Worm (Caenorhabditis elegans) whole organism, early embryonic: Measurements from ENCODE around the gene Y39A1A.31.

Source experiments
- B0310.2 ChIP-seq: sonication (generic microtip); optimal IDR thresholded peaks from 2 replicates; lab custom pipeline; 2016; ENCODE audit warnings: mild to moderate bottlenecking, missing genetic modification characterization, missing compliant biosample characterization
- F13C5.2 ChIP-seq: sonication (generic microtip); optimal IDR thresholded peaks from 2 replicates; lab custom pipeline; 2017; ENCODE audit warnings: mild to moderate bottlenecking, missing genetic modification characterization, inconsistent platforms, missing compliant biosample characterization
- aly-1 ChIP-seq: sonication (generic microtip); optimal IDR thresholded peaks from 2 replicates; lab custom pipeline; 2016; ENCODE audit warnings: missing genetic modification characterization, missing compliant biosample characterization
- ama-1 ChIP-seq: fragments of 150-350 bp; optimal IDR thresholded peaks from 2 replicates; lab custom pipeline; 2014
- ceh-13 ChIP-seq: fragments of 200-800 bp; sonication (Bioruptor generic); optimal IDR thresholded peaks from 2 replicates; lab custom pipeline; 2018; ENCODE audit warnings: mild to moderate bottlenecking, missing genetic modification characterization, missing compliant biosample characterization
- ceh-36 ChIP-seq: sonication (generic microtip); optimal IDR thresholded peaks from 2 replicates; lab custom pipeline; 2016; ENCODE audit warnings: missing genetic modification characterization, inconsistent platforms, missing compliant biosample characterization
- ets-7 ChIP-seq: sonication (generic microtip); optimal IDR thresholded peaks from 2 replicates; lab custom pipeline; 2016; ENCODE audit warnings: missing genotype, missing genetic modification characterization, missing compliant biosample characterization
- flt-1 ChIP-seq: fragments of 200-800 bp; sonication (Bioruptor generic); IDR thresholded peaks from 2 replicates; pipeline ENCODE4 v1.3.6; 2022; ENCODE audit warnings: missing genetic modification characterization, missing compliant biosample characterization
- hmbx-1 ChIP-seq: sonication (generic microtip); optimal IDR thresholded peaks from 2 replicates; lab custom pipeline; 2016; ENCODE audit warnings: mild to moderate bottlenecking, missing genetic modification characterization, missing compliant biosample characterization
- hmg-4 ChIP-seq: fragments of 200-800 bp; sonication (Bioruptor generic); optimal IDR thresholded peaks from 2 replicates; lab custom pipeline; 2018; ENCODE audit warnings: mild to moderate bottlenecking, missing genetic modification characterization, missing compliant biosample characterization
- hnd-1 ChIP-seq: sonication (generic microtip); optimal IDR thresholded peaks from 2 replicates; lab custom pipeline; 2016; ENCODE audit warnings: missing genetic modification characterization, missing compliant biosample characterization
- pes-1 ChIP-seq: fragments of 200-800 bp; sonication (Bioruptor generic); IDR thresholded peaks from 2 replicates; pipeline ENCODE4 v1.3.6; 2022; ENCODE audit warnings: missing genetic modification reagents, missing genetic modification characterization, missing compliant biosample characterization
- scrt-1 ChIP-seq: fragments of 200-800 bp; sonication (Bioruptor generic); IDR thresholded peaks from 2 replicates; pipeline ENCODE4 v1.3.6; 2022; ENCODE audit warnings: missing genetic modification characterization, missing compliant biosample characterization
- sea-1 ChIP-seq: fragments of 200-800 bp; sonication (Bioruptor generic); conservative IDR thresholded peaks from 2 replicates; pipeline ENCODE4 v1.3.6; 2022; ENCODE audit warnings: missing genetic modification characterization, missing compliant biosample characterization
- tbx-11 ChIP-seq: fragments of 200-800 bp; sonication (Bioruptor generic); IDR thresholded peaks from 2 replicates; pipeline ENCODE4 v1.3.6; 2022; ENCODE audit warnings: missing genetic modification characterization, missing compliant biosample characterization
- tbx-37 ChIP-seq: fragments of 200-800 bp; sonication (Bioruptor generic); conservative IDR thresholded peaks from 2 replicates; pipeline ENCODE4 v1.3.6; 2022; ENCODE audit warnings: missing genetic modification reagents, missing genetic modification characterization, missing compliant biosample characterization
- tra-4 ChIP-seq: sonication (generic microtip); optimal IDR thresholded peaks from 2 replicates; lab custom pipeline; 2017; ENCODE audit warnings: missing genetic modification characterization, missing compliant biosample characterization

Gene Y39A1A.31

DNA sequence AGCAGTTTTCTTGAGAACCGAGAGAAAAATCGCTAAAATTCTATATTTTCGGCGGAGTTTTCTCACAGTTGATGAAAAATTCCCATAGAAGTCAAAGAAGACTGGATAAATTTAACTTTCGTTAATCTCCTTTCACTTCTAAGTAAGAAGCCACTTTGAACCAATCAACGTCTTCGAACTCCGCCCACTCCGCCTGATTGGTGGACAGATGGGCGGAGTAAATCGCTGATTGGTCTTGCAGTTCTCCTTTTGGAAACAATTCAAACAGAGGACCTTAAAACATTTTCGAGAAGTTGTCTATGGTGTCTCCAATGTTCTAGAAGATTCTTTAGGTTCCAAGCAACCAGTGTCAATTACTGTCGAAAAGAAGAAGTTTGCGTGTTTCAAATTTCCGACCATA, 30.6 kb downstream of the Y39A1A.31 start:
- no peak for TF ChIP-seq hmg-4 (GFP tag; lab: Kevin White, UChicago)
- no peak for TF ChIP-seq tbx-37
- no peak for TF ChIP-seq ama-1
- no peak for TF ChIP-seq tra-4 (tag; lab: Kevin White, UChicago)
- TF ChIP-seq B0310.2: no peak
- no peak for TF ChIP-seq F13C5.2 (tag; lab: Kevin White, UChicago)
- TF ChIP-seq ceh-13: no peak
- no peak for TF ChIP-seq ceh-36 (tag; lab: Kevin White, UChicago)
- TF ChIP-seq sea-1 (GFP tag; lab: Robert Waterston, UW): no peak
- TF ChIP-seq tbx-11 (GFP tag; lab: Robert Waterston, UW): no peak
- TF ChIP-seq flt-1 (GFP tag; lab: Robert Waterston, UW): no peak
- no peak for TF ChIP-seq ets-7 (tag; lab: Kevin White, UChicago)
- no peak for TF ChIP-seq hmbx-1 (tag; lab: Kevin White, UChicago)
- TF ChIP-seq scrt-1: no peak

DNA sequence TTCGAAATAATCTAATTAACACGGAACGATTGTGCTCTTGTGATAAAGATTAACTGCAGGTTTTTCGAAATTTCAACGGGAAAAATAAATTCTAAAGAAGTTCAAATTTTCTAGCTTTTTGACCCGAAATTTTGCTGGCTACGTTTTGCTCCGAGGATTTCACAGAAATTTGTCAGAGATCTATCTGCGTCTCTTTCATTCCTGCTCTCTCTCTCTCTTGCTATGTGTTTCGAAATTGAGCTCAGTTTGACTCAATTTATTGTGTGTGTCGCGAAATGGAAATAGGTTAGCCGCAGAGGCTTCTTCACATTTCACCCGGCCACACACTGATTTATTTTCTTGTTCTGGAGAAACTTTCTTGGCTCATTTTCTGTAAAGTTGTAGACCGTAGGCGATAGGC, 31.3 kb downstream of the Y39A1A.31 start:
- TF ChIP-seq aly-1 (no peak), tra-4 (tag; lab: Kevin White, UChicago) (no peak), hmg-4 (GFP tag; lab: Kevin White, UChicago) (no peak), tbx-11 (GFP tag; lab: Robert Waterston, UW) (no peak), hnd-1 (tag; lab: Kevin White, UChicago) (no peak), ama-1 (no peak), sea-1 (GFP tag; lab: Robert Waterston, UW) (no peak), flt-1 (GFP tag; lab: Robert Waterston, UW) (no peak), ets-7 (tag; lab: Kevin White, UChicago) (no peak), ceh-13 (no peak), hmbx-1 (tag; lab: Kevin White, UChicago) (no peak), ceh-36 (tag; lab: Kevin White, UChicago) (no peak), pes-1 (GFP tag; lab: Robert Waterston, UW) (no peak), F13C5.2 (tag; lab: Kevin White, UChicago) (no peak)

DNA sequence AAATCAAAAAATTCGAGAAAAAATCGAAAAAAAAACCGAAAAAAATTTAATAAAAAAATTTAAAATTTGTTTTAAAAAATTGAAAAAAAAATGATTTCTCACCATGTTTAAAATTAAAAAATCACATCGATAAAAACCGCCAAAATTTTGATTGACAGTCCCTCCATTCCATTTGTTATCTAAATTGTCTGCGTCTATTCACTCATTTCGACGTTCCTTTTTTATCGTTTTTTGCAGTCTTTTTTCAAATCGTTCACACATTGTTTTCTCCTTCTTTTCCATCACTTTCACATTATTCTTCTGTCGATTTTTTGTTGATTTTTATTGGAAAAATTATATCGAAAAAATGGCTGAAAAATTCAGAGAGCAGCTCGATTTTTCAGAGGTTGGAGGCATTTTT, 32.9 kb downstream of the Y39A1A.31 start:
- TF ChIP-seq hnd-1 (tag; lab: Kevin White, UChicago): no peak
- no peak for TF ChIP-seq B0310.2
- no peak for TF ChIP-seq F13C5.2 (tag; lab: Kevin White, UChicago)
- TF ChIP-seq ama-1: no peak
- TF ChIP-seq ceh-13: no peak
- TF ChIP-seq hmg-4 (GFP tag; lab: Kevin White, UChicago): no peak
- no peak for TF ChIP-seq tra-4 (tag; lab: Kevin White, UChicago)
- TF ChIP-seq tbx-11 (GFP tag; lab: Robert Waterston, UW): no peak
- TF ChIP-seq sea-1 (GFP tag; lab: Robert Waterston, UW): no peak
- no peak for TF ChIP-seq ets-7 (tag; lab: Kevin White, UChicago)
- TF ChIP-seq pes-1 (GFP tag; lab: Robert Waterston, UW): no peak
- no peak for TF ChIP-seq tbx-37
- no peak for TF ChIP-seq hmbx-1 (tag; lab: Kevin White, UChicago)
- no peak for TF ChIP-seq ceh-36 (tag; lab: Kevin White, UChicago)
- TF ChIP-seq flt-1 (GFP tag; lab: Robert Waterston, UW): no peak
- no peak for TF ChIP-seq aly-1
- no peak for TF ChIP-seq scrt-1

DNA sequence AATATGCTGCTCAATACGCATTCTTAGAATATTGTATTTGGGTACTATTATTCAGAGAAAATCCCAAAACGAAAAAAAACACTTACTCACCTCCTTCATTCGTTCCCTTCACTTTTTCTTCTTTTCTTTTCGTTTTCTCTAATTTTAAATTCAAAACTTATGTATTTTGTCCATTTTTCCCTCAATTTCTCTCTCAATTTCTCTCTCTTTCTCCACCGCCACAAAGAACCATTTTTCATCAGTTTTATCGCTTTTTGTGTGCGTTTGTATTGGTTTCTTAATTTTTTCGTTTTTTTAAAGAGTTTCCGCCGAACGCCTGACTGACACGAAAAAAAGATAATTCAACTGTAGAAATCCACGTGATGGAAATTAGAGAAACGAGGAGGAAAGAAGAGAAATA, 34.2 kb downstream of the Y39A1A.31 start, which contains the start of gene cnt-2:
Gene cnt-2, plus strand, starts transcription at position 301 of the 400 bp plus-strand sequence.
- TF ChIP-seq ets-7 (tag; lab: Kevin White, UChicago): no peak
- no peak for TF ChIP-seq ama-1
- no peak for TF ChIP-seq tbx-37

DNA sequence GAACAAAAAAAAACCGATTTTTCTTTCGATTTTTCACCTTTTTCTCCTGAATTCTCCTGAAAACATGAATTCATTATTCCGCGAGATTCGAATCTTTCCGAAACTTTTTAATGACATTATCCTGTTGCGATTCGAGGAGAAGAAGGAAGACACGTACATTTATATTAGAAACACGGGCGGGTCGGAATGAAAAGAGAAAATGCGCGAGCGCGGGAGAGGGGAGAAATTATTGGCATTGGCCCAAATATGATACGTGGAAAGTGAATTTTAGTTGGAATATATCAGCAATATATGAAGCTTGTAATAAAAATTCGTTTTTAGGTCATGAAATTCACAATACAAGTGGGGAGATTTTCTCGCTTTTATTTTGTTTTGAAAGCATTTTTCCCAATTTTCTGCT, 35.5 kb downstream of the Y39A1A.31 start:
- TF ChIP-seq scrt-1 (no peak), F13C5.2 (tag; lab: Kevin White, UChicago) (no peak), tbx-37 (no peak), flt-1 (GFP tag; lab: Robert Waterston, UW) (no peak), B0310.2 (no peak), ama-1 (no peak), pes-1 (GFP tag; lab: Robert Waterston, UW) (no peak), aly-1 (no peak), ceh-13 (no peak), hmbx-1 (tag; lab: Kevin White, UChicago) (no peak), hnd-1 (tag; lab: Kevin White, UChicago) (no peak)

DNA sequence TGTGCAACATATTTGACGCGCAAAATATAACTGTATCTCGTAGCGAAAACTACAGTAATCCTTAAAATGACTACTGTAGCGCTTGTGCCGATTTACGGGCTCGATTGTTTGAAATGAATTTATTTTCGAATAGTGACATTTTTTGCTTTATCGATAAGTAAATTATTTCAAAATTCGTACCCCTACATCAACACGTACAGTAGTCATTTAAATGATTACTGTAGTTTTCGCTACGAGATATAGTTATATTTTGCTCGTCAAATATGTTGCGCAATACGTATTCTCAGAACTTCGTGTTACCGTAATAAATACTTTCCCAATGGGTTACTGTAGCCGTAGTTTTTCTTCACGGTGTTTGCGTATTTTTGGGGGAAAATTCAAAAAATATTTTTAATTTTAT, 36.1 kb downstream of the Y39A1A.31 start:
- TF ChIP-seq scrt-1 (no peak), tbx-11 (GFP tag; lab: Robert Waterston, UW) (no peak), ceh-13 (no peak), ets-7 (tag; lab: Kevin White, UChicago) (no peak), sea-1 (GFP tag; lab: Robert Waterston, UW) (no peak), ama-1 (no peak), pes-1 (GFP tag; lab: Robert Waterston, UW) (no peak), tbx-37 (no peak), B0310.2 (no peak), tra-4 (tag; lab: Kevin White, UChicago) (no peak), F13C5.2 (tag; lab: Kevin White, UChicago) (no peak), aly-1 (no peak), hmg-4 (GFP tag; lab: Kevin White, UChicago) (no peak), hmbx-1 (tag; lab: Kevin White, UChicago) (no peak), flt-1 (GFP tag; lab: Robert Waterston, UW) (no peak), hnd-1 (tag; lab: Kevin White, UChicago) (no peak)

DNA sequence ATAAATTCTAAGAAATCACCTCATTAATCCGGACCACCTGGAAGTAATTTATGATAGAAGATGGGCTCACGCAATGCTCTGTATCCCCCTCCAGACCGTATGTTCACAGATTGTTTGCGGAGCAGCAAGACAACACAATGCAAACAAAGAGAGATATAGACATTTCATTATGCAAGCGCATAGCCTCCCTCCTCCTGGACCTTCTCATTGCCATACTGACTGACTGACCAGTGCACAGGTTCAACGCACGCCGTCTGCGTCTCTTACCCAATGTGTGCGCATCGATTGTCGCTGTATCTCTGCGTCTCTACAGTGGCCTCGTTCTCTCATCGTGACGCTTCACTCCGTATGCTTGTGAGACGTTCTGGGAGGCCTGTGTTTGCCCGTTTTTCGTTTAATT, 37.3 kb downstream of the Y39A1A.31 start:
- TF ChIP-seq F13C5.2 (tag; lab: Kevin White, UChicago): peak; percentile 41
- peak; percentile 45 for TF ChIP-seq hmg-4 (GFP tag; lab: Kevin White, UChicago)
- peak; percentile 37; the same call in 1 of the 2 replicates for TF ChIP-seq flt-1 (GFP tag; lab: Robert Waterston, UW)
- no peak for TF ChIP-seq B0310.2

DNA sequence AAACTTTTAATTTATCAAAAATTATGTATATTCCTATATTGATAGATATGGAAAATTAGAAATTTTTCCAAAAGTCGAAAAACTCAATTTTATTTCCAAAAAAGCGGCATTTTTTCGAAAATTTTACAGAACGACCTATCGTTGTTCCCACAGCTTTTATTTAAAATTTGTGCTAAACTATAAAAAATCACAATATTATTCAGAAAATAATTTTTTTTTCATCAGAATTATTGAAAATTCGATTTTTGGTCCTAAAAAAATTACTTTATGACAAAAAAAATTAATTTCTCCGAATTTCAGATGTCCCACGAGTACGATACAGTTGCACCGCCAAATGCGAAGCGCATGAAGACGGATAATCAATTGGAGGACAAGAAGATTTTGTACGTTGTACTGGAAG, 39.7 kb downstream of the Y39A1A.31 start, which contains the start of gene emg-1:
Gene emg-1, plus strand, starts transcription at position 301 of the 400 bp plus-strand sequence.
- TF ChIP-seq tbx-37 (no peak), tra-4 (tag; lab: Kevin White, UChicago) (no peak), ceh-36 (tag; lab: Kevin White, UChicago) (no peak), pes-1 (GFP tag; lab: Robert Waterston, UW) (no peak), hmbx-1 (tag; lab: Kevin White, UChicago) (no peak), flt-1 (GFP tag; lab: Robert Waterston, UW) (no peak), ceh-13 (no peak), F13C5.2 (tag; lab: Kevin White, UChicago) (no peak), aly-1 (no peak), tbx-11 (GFP tag; lab: Robert Waterston, UW) (no peak), hmg-4 (GFP tag; lab: Kevin White, UChicago) (no peak), ama-1 (no peak), scrt-1 (no peak), sea-1 (GFP tag; lab: Robert Waterston, UW) (no peak)
